Fruit fly (Drosophila melanogaster): ENCODE results near the gene CTCF.
A peak's percentile ranks its signal among the peaks of the same experiment; 100 is the strongest.

The CTCF gene

DNA sequence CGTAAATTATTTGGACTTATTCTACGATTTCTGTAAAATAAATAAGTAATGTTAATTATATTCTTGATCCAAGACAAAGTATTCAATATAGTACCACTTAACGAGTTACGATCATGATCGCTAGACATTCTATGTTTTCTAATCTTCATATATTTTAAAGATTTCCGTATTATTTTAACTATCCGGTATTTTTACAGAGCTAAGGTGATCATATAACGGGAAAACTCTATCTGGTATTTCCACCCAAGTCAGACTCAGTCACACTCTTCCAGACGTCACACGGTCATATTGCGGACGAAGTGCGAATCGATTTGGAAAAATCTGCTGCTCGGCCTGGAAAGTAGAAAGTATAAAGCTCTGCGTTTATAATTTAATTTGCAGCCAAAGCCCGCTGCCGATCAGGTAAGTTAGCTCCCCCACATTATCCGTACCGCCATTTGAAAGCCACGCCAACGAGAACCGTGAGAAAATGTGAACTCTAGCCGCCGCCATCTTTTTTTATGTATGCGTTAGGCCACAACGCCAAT lies 17.2 kb downstream of the CTCF start, which contains the start of the genes lark and eco (continued):
- TF ChIP-seq CG33557 (GFP tag; optimal IDR thresholded peaks at IDR 0.05) (peak; percentile 2), dimm (GFP tag; IDR thresholded peaks at IDR 0.05) (no peak), Hmx (GFP tag; optimal IDR thresholded peaks at IDR 0.05) (no peak), nom (GFP tag; optimal IDR thresholded peaks at IDR 0.05) (peak; percentile 57), CG14965 (GFP tag; optimal IDR thresholded peaks at IDR 0.05; ENCODE audit: borderline replicate concordance) (no peak), Dip2 (GFP tag; IDR thresholded peaks at IDR 0.05) (no peak), Hr78 (GFP tag; optimal IDR thresholded peaks at IDR 0.05) (no peak), nerfin-2 (GFP tag; IDR thresholded peaks at IDR 0.05; ENCODE audit: partially characterized antibody) (no peak), CG17568 (GFP tag; optimal IDR thresholded peaks at IDR 0.05) (no peak), CG13775 (GFP tag; optimal IDR thresholded peaks at IDR 0.05) (no peak), Lhr (GFP tag; optimal IDR thresholded peaks at IDR 0.05) (peak; percentile 1), dan (GFP tag; IDR thresholded peaks at IDR 0.05) (no peak), CG9876 (GFP tag; optimal IDR thresholded peaks at IDR 0.05) (no peak), CG1233 (GFP tag; optimal IDR thresholded peaks at IDR 0.05) (no peak), CG32532 (GFP tag; IDR thresholded peaks at IDR 0.05) (no peak), CG2199 (GFP tag; IDR thresholded peaks at IDR 0.05) (no peak), CG18619 (GFP tag; optimal IDR thresholded peaks at IDR 0.05) (no peak), MBD-R2 (GFP tag; IDR thresholded peaks at IDR 0.05) (peak; percentile 23; the same call in 1 of the 2 replicates), CG15479 (GFP tag; optimal IDR thresholded peaks at IDR 0.05) (no peak), dmrt11E (tag; optimal IDR thresholded peaks at IDR 0.05) (no peak), ATbp (GFP tag; optimal IDR thresholded peaks at IDR 0.05) (no peak), Aef1 (GFP tag; IDR thresholded peaks at IDR 0.05) (no peak), CG14441 (GFP tag; IDR thresholded peaks at IDR 0.05) (no peak), sens (GFP tag) (peak; percentile 74), trem (tag; optimal IDR thresholded peaks at IDR 0.05) (peak; percentile 26), Awh (GFP tag; IDR thresholded peaks at IDR 0.05) (no peak), CG10321 (GFP tag; IDR thresholded peaks at IDR 0.05) (no peak), onecut (GFP tag; IDR thresholded peaks at IDR 0.05) (peak; percentile 77), nerfin-1 (tag; optimal IDR thresholded peaks at IDR 0.05) (no peak), Med (GFP tag) (peak; percentile 67), CG34224 (GFP tag; IDR thresholded peaks at IDR 0.05; ENCODE audit: partially characterized antibody) (no peak), ftz-f1 (GFP tag; optimal IDR thresholded peaks at IDR 0.05) (no peak), CG10267 (tag; optimal IDR thresholded peaks at IDR 0.05) (peak; percentile 83), Dref (GFP tag; IDR thresholded peaks at IDR 0.05) (no peak), E2f2 (GFP tag; IDR thresholded peaks at IDR 0.05) (no peak; the same call in 1 of the 2 replicates), CG17912 (GFP tag; optimal IDR thresholded peaks at IDR 0.05) (no peak), CG14710 (tag; optimal IDR thresholded peaks at IDR 0.05) (peak; percentile 64), jumu (GFP tag; optimal IDR thresholded peaks at IDR 0.05) (no peak), CG3065 (GFP tag; optimal IDR thresholded peaks at IDR 0.05) (no peak), Drgx (GFP tag; IDR thresholded peaks at IDR 0.05) (no peak), HmgZ (tag; optimal IDR thresholded peaks at IDR 0.05) (no peak), grn (GFP tag; optimal IDR thresholded peaks at IDR 0.05) (no peak), ro (GFP tag; IDR thresholded peaks at IDR 0.05) (no peak), aop (GFP tag; IDR thresholded peaks at IDR 0.05) (no peak), CG31224 (GFP tag; IDR thresholded peaks at IDR 0.05) (no peak), az2 (GFP tag; optimal IDR thresholded peaks at IDR 0.05) (no peak), CG2129 (GFP tag; IDR thresholded peaks at IDR 0.05; ENCODE audit: partially characterized antibody) (no peak), Atf6 (GFP tag; IDR thresholded peaks at IDR 0.05) (0 out of 2 replicates have a peak, but pooled peaks have one; percentile 9), hb (GFP tag; IDR thresholded peaks at IDR 0.05; ENCODE audit: partially characterized antibody) (no peak), crc (GFP tag; optimal IDR thresholded peaks at IDR 0.05) (no peak), dmrt99B (tag; optimal IDR thresholded peaks at IDR 0.05) (no peak)
